Fruit fly (Drosophila melanogaster): ENCODE measurements around the gene CG34429.

DNA sequence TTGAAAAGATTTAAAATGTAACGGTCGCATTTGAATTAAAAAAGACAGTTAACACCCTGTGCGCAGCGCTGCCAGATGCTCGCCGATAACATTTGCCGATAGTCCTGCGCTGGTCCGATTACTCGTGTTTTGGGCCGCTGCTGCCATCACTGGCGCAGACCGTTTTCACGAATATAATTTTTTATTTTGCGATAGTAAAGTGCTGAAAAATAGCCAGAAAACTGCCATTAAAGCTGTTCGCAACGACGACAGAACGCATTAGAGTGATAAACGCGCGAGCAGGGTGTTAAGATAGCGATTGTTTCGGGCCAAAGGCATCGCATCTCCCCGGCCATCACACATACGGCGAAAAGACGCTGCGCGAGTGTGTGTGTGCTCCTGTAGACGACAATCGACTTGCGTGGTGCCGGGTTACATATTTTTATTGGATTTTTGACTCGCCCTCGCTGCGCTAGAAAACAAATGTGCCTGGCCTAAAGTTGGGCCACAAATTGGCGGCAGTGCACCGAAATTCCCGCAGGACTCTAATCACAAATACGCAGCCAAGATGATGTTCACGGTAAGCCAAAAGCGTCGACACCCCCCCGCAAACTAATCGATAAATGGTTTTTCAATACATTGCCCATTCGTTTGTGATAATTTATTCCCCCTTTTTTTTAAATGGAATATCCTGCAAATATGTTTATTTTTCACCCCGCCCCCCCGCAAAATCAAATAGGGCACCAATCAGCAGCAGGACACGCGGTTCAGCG, 26.0 kb upstream of the CG34429 start, which contains the start of gene Srrm1:
- TF ChIP-seq psq (optimal IDR thresholded peaks at IDR 0.05) (no peak), ttk (optimal IDR thresholded peaks at IDR 0.05) (no peak)

Data from Kc167 (cell line).